Fruit fly (Drosophila melanogaster) whole organism, prepupa: Measurements from ENCODE around the gene CG14285.

Source experiments
- Blimp-1 ChIP-seq: fragments of 200-800 bp; sonication (Bioruptor generic); optimal IDR thresholded peaks from 3 replicates; lab custom pipeline; 2017; ENCODE audit warnings: missing biosample characterization, missing genetic modification characterization, mild to moderate bottlenecking, moderate library complexity, missing genetic modification reagents
- CG10631 ChIP-seq: fragments of 200-800 bp; sonication (Bioruptor generic); optimal IDR thresholded peaks from 2 replicates; lab custom pipeline; 2016; ENCODE audit warnings: missing biosample characterization, missing genetic modification characterization
- CG10669 ChIP-seq: fragments of 200-800 bp; sonication (Bioruptor generic); optimal IDR thresholded peaks from 3 replicates; lab custom pipeline; 2018; ENCODE audit warnings: missing biosample characterization, mild to moderate bottlenecking, missing genetic modification characterization, moderate library complexity
- CG11294 ChIP-seq: fragments of 200-800 bp; sonication (Bioruptor generic); IDR thresholded peaks from 2 replicates; pipeline ENCODE4 v1.3.6; 2022; ENCODE audit warnings: missing biosample characterization, missing genetic modification characterization
- CG11762 ChIP-seq: fragments of 200-800 bp; sonication (Bioruptor generic); optimal IDR thresholded peaks from 3 replicates; lab custom pipeline; 2016; ENCODE audit warnings: missing biosample characterization, missing genetic modification characterization; ENCODE audit not compliant: insufficient read depth
- CG15336 ChIP-seq: fragments of 200-800 bp; sonication (Bioruptor generic); IDR thresholded peaks from 2 replicates; pipeline ENCODE4 v1.3.6; 2022; ENCODE audit warnings: missing biosample characterization, missing genetic modification characterization
- CG1621 ChIP-seq: fragments of 200-800 bp; sonication (Bioruptor generic); optimal IDR thresholded peaks from 3 replicates; lab custom pipeline; 2018; ENCODE audit warnings: missing biosample characterization, mild to moderate bottlenecking, missing genetic modification characterization
- CG16779 ChIP-seq: fragments of 200-800 bp; sonication (Bioruptor generic); optimal IDR thresholded peaks from 3 replicates; lab custom pipeline; 2017; ENCODE audit warnings: missing biosample characterization, mild to moderate bottlenecking, missing genetic modification characterization
- CG3032 ChIP-seq: fragments of 200-800 bp; optimal IDR thresholded peaks from 2 replicates; lab custom pipeline; 2019; ENCODE audit warnings: missing biosample characterization, mild to moderate bottlenecking, missing genetic modification characterization, moderate library complexity
- CG31627 ChIP-seq: fragments of 200-800 bp; sonication (Bioruptor generic); optimal IDR thresholded peaks from 3 replicates; lab custom pipeline; 2016; ENCODE audit warnings: missing biosample characterization, missing genetic modification characterization
- CG32006 ChIP-seq: fragments of 200-800 bp; sonication (Bioruptor generic); optimal IDR thresholded peaks from 3 replicates; lab custom pipeline; 2017; ENCODE audit warnings: missing biosample characterization, mild to moderate bottlenecking, missing genetic modification characterization
- CG3919 ChIP-seq: fragments of 200-800 bp; sonication (Bioruptor generic); optimal IDR thresholded peaks from 3 replicates; lab custom pipeline; 2016; ENCODE audit warnings: missing biosample characterization, missing genetic modification characterization
- CG4318 ChIP-seq: fragments of 200-800 bp; sonication (Bioruptor generic); optimal IDR thresholded peaks from 3 replicates; lab custom pipeline; 2017; ENCODE audit warnings: missing biosample characterization, mild to moderate bottlenecking, missing genetic modification characterization
- CG6163 ChIP-seq: fragments of 200-800 bp; sonication (Bioruptor generic); IDR thresholded peaks from 3 replicates; pipeline ENCODE4 v1.3.6; 2022; ENCODE audit warnings: missing biosample characterization, missing genetic modification characterization
- CG6276 ChIP-seq: fragments of 200-800 bp; sonication (Bioruptor generic); optimal IDR thresholded peaks from 2 replicates; lab custom pipeline; 2017; ENCODE audit warnings: missing biosample characterization, mild to moderate bottlenecking, missing genetic modification characterization
- CG6808 ChIP-seq: fragments of 200-800 bp; sonication (Bioruptor generic); optimal IDR thresholded peaks from 3 replicates; lab custom pipeline; 2017; ENCODE audit warnings: missing biosample characterization, missing genetic modification characterization, mild to moderate bottlenecking, moderate library complexity, missing genetic modification reagents
- CG6854 ChIP-seq: fragments of 200-800 bp; sonication (Bioruptor generic); optimal IDR thresholded peaks from 2 replicates; lab custom pipeline; 2017; ENCODE audit warnings: missing biosample characterization, mild to moderate bottlenecking, missing genetic modification characterization
- CG7368 ChIP-seq: fragments of 200-800 bp; sonication (Bioruptor generic); optimal IDR thresholded peaks from 3 replicates; lab custom pipeline; 2016; ENCODE audit warnings: missing biosample characterization, missing genetic modification characterization
- CG8119 ChIP-seq: fragments of 200-800 bp; sonication (Bioruptor generic); IDR thresholded peaks from 3 replicates; pipeline ENCODE4 v1.3.6; 2022; ENCODE audit warnings: missing biosample characterization, missing genetic modification characterization
- CG8319 ChIP-seq: fragments of 200-800 bp; sonication (Bioruptor generic); optimal IDR thresholded peaks from 3 replicates; lab custom pipeline; 2016; ENCODE audit warnings: missing biosample characterization, missing genetic modification characterization
- CG8632 ChIP-seq: fragments of 200-800 bp; sonication (Bioruptor generic); optimal IDR thresholded peaks from 3 replicates; lab custom pipeline; 2016; ENCODE audit warnings: missing biosample characterization, missing genetic modification characterization
- CG9139 ChIP-seq: fragments of 200-800 bp; sonication (Bioruptor generic); optimal IDR thresholded peaks from 3 replicates; lab custom pipeline; 2017; ENCODE audit warnings: missing biosample characterization, mild to moderate bottlenecking, missing genetic modification characterization
- Eip75B ChIP-seq: fragments of 200-800 bp; sonication (Bioruptor generic); optimal IDR thresholded peaks from 3 replicates; lab custom pipeline; 2016; ENCODE audit warnings: missing biosample characterization, missing genetic modification characterization
- Eip93F ChIP-seq: fragments of 200-800 bp; sonication (Bioruptor generic); optimal IDR thresholded peaks from 2 replicates; lab custom pipeline; 2016; ENCODE audit warnings: missing biosample characterization, mild to moderate bottlenecking, missing genetic modification characterization
- Ets21C ChIP-seq: fragments of 200-800 bp; sonication (Bioruptor generic); optimal IDR thresholded peaks from 3 replicates; lab custom pipeline; 2016; ENCODE audit warnings: missing biosample characterization, missing genetic modification characterization
- Ets96B ChIP-seq: fragments of 200-800 bp; optimal IDR thresholded peaks from 2 replicates; lab custom pipeline; 2019; ENCODE audit warnings: missing biosample characterization, mild to moderate bottlenecking, missing genetic modification characterization, moderate library complexity
- Gug ChIP-seq: fragments of 200-800 bp; sonication (Bioruptor generic); IDR thresholded peaks from 2 replicates; pipeline ENCODE4 v1.3.6; 2022; ENCODE audit warnings: missing biosample characterization, missing genetic modification characterization
- Hr38 ChIP-seq: sonication (Bioruptor generic); optimal IDR thresholded peaks from 2 replicates; lab custom pipeline; 2016; ENCODE audit warnings: missing biosample characterization, missing genetic modification characterization
- Hr39 ChIP-seq: fragments of 200-800 bp; sonication (Bioruptor generic); optimal IDR thresholded peaks from 2 replicates; lab custom pipeline; 2016; ENCODE audit warnings: missing biosample characterization, missing genetic modification characterization
- Hr4 ChIP-seq: fragments of 200-800 bp; sonication (Bioruptor generic); optimal IDR thresholded peaks from 3 replicates; lab custom pipeline; 2016; ENCODE audit warnings: missing biosample characterization, missing genetic modification characterization
- Lpt ChIP-seq: fragments of 200-800 bp; sonication (Bioruptor generic); optimal IDR thresholded peaks from 3 replicates; lab custom pipeline; 2016; ENCODE audit warnings: missing biosample characterization, missing genetic modification characterization
- Met ChIP-seq: fragments of 200-800 bp; sonication (Bioruptor generic); optimal IDR thresholded peaks from 3 replicates; lab custom pipeline; 2016; ENCODE audit warnings: missing biosample characterization, missing genetic modification characterization
- OdsH ChIP-seq: fragments of 200-800 bp; sonication (Bioruptor generic); optimal IDR thresholded peaks from 3 replicates; lab custom pipeline; 2016; ENCODE audit warnings: missing biosample characterization, missing genetic modification characterization
- Smox ChIP-seq: fragments of 200-800 bp; sonication (Bioruptor generic); optimal IDR thresholded peaks from 3 replicates; lab custom pipeline; 2016; ENCODE audit warnings: missing biosample characterization, missing genetic modification characterization
- Sox102F ChIP-seq: fragments of 200-800 bp; sonication (Bioruptor generic); optimal IDR thresholded peaks from 2 replicates; lab custom pipeline; 2016; ENCODE audit warnings: missing biosample characterization, mild to moderate bottlenecking, missing genetic modification characterization
- Sox14 ChIP-seq: fragments of 200-800 bp; sonication (Bioruptor generic); optimal IDR thresholded peaks from 3 replicates; lab custom pipeline; 2016; ENCODE audit warnings: missing biosample characterization, missing genetic modification characterization
- Sox15 ChIP-seq: fragments of 200-800 bp; sonication (Bioruptor generic); optimal IDR thresholded peaks from 3 replicates; lab custom pipeline; 2016; ENCODE audit warnings: missing biosample characterization, missing genetic modification characterization
- acj6 ChIP-seq: fragments of 200-800 bp; sonication (Bioruptor generic); optimal IDR thresholded peaks from 3 replicates; lab custom pipeline; 2016; ENCODE audit warnings: missing biosample characterization, missing genetic modification characterization
- cyc ChIP-seq: fragments of 200-800 bp; sonication (Bioruptor generic); optimal IDR thresholded peaks from 3 replicates; lab custom pipeline; 2016; ENCODE audit warnings: missing biosample characterization, missing genetic modification characterization
- dac ChIP-seq: fragments of 200-800 bp; sonication (Bioruptor generic); optimal IDR thresholded peaks from 2 replicates; lab custom pipeline; 2017; ENCODE audit warnings: missing biosample characterization, mild to moderate bottlenecking, missing genetic modification characterization
- dsx ChIP-seq: fragments of 200-800 bp; optimal IDR thresholded peaks from 3 replicates; lab custom pipeline; 2019; ENCODE audit warnings: missing biosample characterization, mild to moderate bottlenecking, missing genetic modification characterization, moderate library complexity; ENCODE audit not compliant: poor library complexity, severe bottlenecking
- eg ChIP-seq: fragments of 200-800 bp; sonication (Bioruptor generic); IDR thresholded peaks from 3 replicates; pipeline ENCODE4 v1.3.6; 2022; ENCODE audit warnings: missing biosample characterization, missing genetic modification characterization
- esn ChIP-seq: fragments of 200-800 bp; sonication (Bioruptor generic); optimal IDR thresholded peaks from 2 replicates; lab custom pipeline; 2016; ENCODE audit warnings: missing biosample characterization, mild to moderate bottlenecking, missing genetic modification characterization, moderate library complexity
- fd85E ChIP-seq: fragments of 200-800 bp; sonication (Bioruptor generic); optimal IDR thresholded peaks from 3 replicates; lab custom pipeline; 2016; ENCODE audit warnings: missing biosample characterization, missing genetic modification characterization
- fkh ChIP-seq: fragments of 200-800 bp; sonication (Bioruptor generic); optimal IDR thresholded peaks from 3 replicates; lab custom pipeline; 2017; ENCODE audit warnings: missing biosample characterization, mild to moderate bottlenecking, missing genetic modification characterization, moderate library complexity
- lz ChIP-seq: fragments of 200-800 bp; sonication (Bioruptor generic); optimal IDR thresholded peaks from 3 replicates; lab custom pipeline; 2016; ENCODE audit warnings: missing biosample characterization, missing genetic modification characterization
- net ChIP-seq: fragments of 200-800 bp; sonication (Bioruptor generic); optimal IDR thresholded peaks from 3 replicates; lab custom pipeline; 2016; ENCODE audit warnings: missing biosample characterization, missing genetic modification characterization
- salr ChIP-seq, 2 experiments: fragments of 200-800 bp; sonication (Bioruptor generic); optimal IDR thresholded peaks; 3 replicates each; lab custom pipeline; 2016 to 2018; ENCODE audit warnings: missing biosample characterization in 2 of 2, missing genetic modification characterization in 2 of 2, mild to moderate bottlenecking in 1 of 2
- spab ChIP-seq: fragments of 200-800 bp; sonication (Bioruptor generic); optimal IDR thresholded peaks from 2 replicates; lab custom pipeline; 2017; ENCODE audit warnings: missing biosample characterization, mild to moderate bottlenecking, missing genetic modification characterization, missing genetic modification reagents
- ss ChIP-seq, 2 experiments: fragments of 200-800 bp; sonication (Bioruptor generic); optimal IDR thresholded peaks; 2 replicates in 1 of 2; 3 replicates in 1 of 2; lab custom pipeline; 2017 to 2018; ENCODE audit warnings: mild to moderate bottlenecking in 2 of 2, missing biosample characterization in 2 of 2, missing genetic modification characterization in 2 of 2, moderate library complexity in 1 of 2
- svp ChIP-seq: fragments of 200-800 bp; sonication (Bioruptor generic); peaks from one replicate; lab custom pipeline; 2016; ENCODE audit warnings: missing biosample characterization, missing genetic modification characterization
- topi ChIP-seq: fragments of 200-800 bp; sonication (Bioruptor generic); optimal IDR thresholded peaks from 3 replicates; lab custom pipeline; 2016; ENCODE audit warnings: missing biosample characterization, missing genetic modification characterization
- vri ChIP-seq: fragments of 200-800 bp; sonication (Bioruptor generic); optimal IDR thresholded peaks from 3 replicates; lab custom pipeline; 2016; ENCODE audit warnings: missing biosample characterization, mild to moderate bottlenecking, missing genetic modification characterization

The CG14285 gene

dm6 chr3R:19069740-19070139 is 44.8 kb downstream of the CG14285 start:
- TF ChIP-seq CG6854 (no peak), Lpt (GFP tag; lab: Kevin White, UChicago) (no peak), CG3919 (GFP tag; lab: Kevin White, UChicago) (peak; percentile 24), Sox15 (GFP tag; lab: Kevin White, UChicago) (no peak), CG8319 (GFP tag; lab: Kevin White, UChicago) (no peak), dsx (GFP tag; lab: Kevin White, UChicago) (peak; percentile 32), Eip75B (GFP tag; lab: Kevin White, UChicago) (peak; percentile 47), CG8632 (no peak), CG6163 (GFP tag; lab: Robert Waterston, UW) (peak; percentile 51; the same call in 1 of the 3 replicates), CG6276 (GFP tag; lab: Kevin White, UChicago) (no peak), Ets21C (no peak), Ets96B (peak; percentile 43), esn (GFP tag; lab: Kevin White, UChicago) (no peak), Blimp-1 (GFP tag; lab: Kevin White, UChicago) (no peak), spab (GFP tag; lab: Kevin White, UChicago) (peak; percentile 4), CG9139 (no peak), CG3032 (tag; lab: Kevin White, UChicago) (peak; percentile 40), Sox14 (GFP tag; lab: Kevin White, UChicago) (peak; percentile 39), CG15336 (GFP tag; lab: Robert Waterston, UW) (no peak), fd85E (GFP tag; lab: Kevin White, UChicago) (no peak), fkh (GFP tag; lab: Kevin White, UChicago) (no peak), Gug (GFP tag; lab: Robert Waterston, UW) (no peak), Hr39 (GFP tag; lab: Kevin White, UChicago) (no peak), CG16779 (no peak), Sox102F (GFP tag; lab: Kevin White, UChicago) (no peak), topi (no peak), CG4318 (GFP tag; lab: Kevin White, UChicago) (no peak), CG10631 (GFP tag; lab: Kevin White, UChicago) (peak; percentile 42), eg (GFP tag; lab: Robert Waterston, UW) (no peak), CG8119 (GFP tag; lab: Robert Waterston, UW) (peak; percentile 29; the same call in 1 of the 3 replicates), Eip93F (GFP tag; lab: Kevin White, UChicago) (no peak), vri (GFP tag; lab: Kevin White, UChicago) (no peak), CG10669 (GFP tag; lab: Kevin White, UChicago) (no peak), CG32006 (GFP tag; lab: Kevin White, UChicago) (peak; percentile 18), Hr4 (peak; percentile 22), CG11762 (no peak), Met (GFP tag; lab: Kevin White, UChicago) (no peak), CG6808 (no peak), cyc (no peak), OdsH (no peak), salr (GFP tag; optimal IDR thresholded peaks at IDR 0.05; lab: Kevin White, UChicago) (peak in 1 of 2 experiments; percentile 7), lz (no peak), Smox (GFP tag; lab: Kevin White, UChicago) (no peak), dac (GFP tag; lab: Kevin White, UChicago) (no peak), CG11294 (no peak), net (no peak), acj6 (GFP tag; lab: Kevin White, UChicago) (peak; percentile 16), CG1621 (peak; percentile 22), svp (GFP tag; lab: Kevin White, UChicago) (no peak), Hr38 (GFP tag; lab: Kevin White, UChicago) (no peak), CG31627 (GFP tag; lab: Kevin White, UChicago) (no peak), CG7368 (no peak), ss (GFP tag; optimal IDR thresholded peaks at IDR 0.05; lab: Kevin White, UChicago) (no peak)
